Worm (Caenorhabditis elegans): ENCODE data around the gene ugt-32.

DNA sequence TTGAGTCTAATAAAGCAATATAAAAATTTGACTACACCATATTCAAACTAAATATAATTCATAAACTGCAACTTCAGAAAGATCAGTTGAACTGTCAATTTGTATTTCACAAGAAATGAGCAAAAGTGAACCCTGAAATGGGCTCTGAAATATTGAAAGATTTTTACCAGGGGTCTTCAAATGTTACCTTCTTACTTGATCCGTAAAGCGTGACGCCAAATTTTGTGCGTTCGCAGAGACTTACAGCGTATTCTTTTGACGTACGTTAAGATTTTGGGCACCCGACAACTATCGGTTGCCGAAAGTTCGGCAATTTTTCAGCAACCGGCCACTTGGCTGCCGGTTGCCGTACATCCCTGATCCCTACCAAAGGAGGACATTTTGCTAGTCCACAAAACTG is 33.8 kb downstream of the ugt-32 start:
- TF ChIP-seq blmp-1 (tag; optimal IDR thresholded peaks at IDR 0.05) (no peak), nhr-90 (tag; optimal IDR thresholded peaks at IDR 0.05; ENCODE audit: poor library complexity) (no peak), efl-1 (optimal IDR thresholded peaks at IDR 0.05) (no peak), efl-1 (GFP tag; optimal IDR thresholded peaks at IDR 0.05 in 1 of 2) (peak in 1 of 2 experiments; percentile 59), xbp-1 (tag; optimal IDR thresholded peaks at IDR 0.05) (no peak), ceh-82 (tag; optimal IDR thresholded peaks at IDR 0.05) (no peak), jun-1 (tag; optimal IDR thresholded peaks at IDR 0.05) (no peak), ztf-4 (tag; optimal IDR thresholded peaks at IDR 0.05) (no peak), nhr-28 (tag; optimal IDR thresholded peaks at IDR 0.05) (no peak), irx-1 (tag; optimal IDR thresholded peaks at IDR 0.05) (no peak), elt-3 (tag; optimal IDR thresholded peaks at IDR 0.05) (no peak), skn-1 (tag; optimal IDR thresholded peaks at IDR 0.05) (no peak)
